Worm (Caenorhabditis elegans) whole organism, late embryonic: ENCODE results near the gene C31E10.11.

Source experiments
- C38D4.7 ChIP-seq: fragments of 200-800 bp; sonication (Bioruptor generic); optimal IDR thresholded peaks from 2 replicates; lab custom pipeline; 2018; ENCODE audit warnings: mild to moderate bottlenecking, missing genetic modification characterization, moderate library complexity, missing compliant biosample characterization
- T23F11.4 ChIP-seq: fragments of 200-800 bp; sonication (Bioruptor generic); optimal IDR thresholded peaks from 2 replicates; lab custom pipeline; 2018; ENCODE audit warnings: mild to moderate bottlenecking, missing genetic modification characterization, missing compliant biosample characterization
- ahr-1 ChIP-seq: sonication (generic microtip); optimal IDR thresholded peaks from 2 replicates; lab custom pipeline; 2016; ENCODE audit warnings: missing genetic modification characterization, missing compliant biosample characterization
- ama-1 ChIP-seq: fragments of 150-350 bp; optimal IDR thresholded peaks from 2 replicates; lab custom pipeline; 2014
- ceh-24 ChIP-seq: sonication (generic microtip); optimal IDR thresholded peaks from 2 replicates; lab custom pipeline; 2016; ENCODE audit warnings: mild to moderate bottlenecking, missing genetic modification characterization, missing compliant biosample characterization
- dmd-4 ChIP-seq: sonication (generic microtip); optimal IDR thresholded peaks from 2 replicates; lab custom pipeline; 2016; ENCODE audit warnings: borderline replicate concordance, missing genetic modification characterization, missing compliant biosample characterization
- fax-1 ChIP-seq: sonication (generic microtip); optimal IDR thresholded peaks from 2 replicates; lab custom pipeline; 2016; ENCODE audit warnings: missing genotype, missing genetic modification characterization, missing compliant biosample characterization
- fkh-10 ChIP-seq: fragments of 150-350 bp; optimal IDR thresholded peaks from 2 replicates; lab custom pipeline; 2014; ENCODE audit warnings: missing biosample characterization, missing genetic modification reagents, missing genetic modification characterization
- fkh-6 ChIP-seq: sonication (generic microtip); optimal IDR thresholded peaks from 2 replicates; lab custom pipeline; 2016; ENCODE audit warnings: missing genetic modification characterization, missing compliant biosample characterization
- gmeb-2 ChIP-seq: sonication (generic microtip); optimal IDR thresholded peaks from 2 replicates; lab custom pipeline; 2016; ENCODE audit warnings: missing genetic modification characterization, inconsistent platforms, missing compliant biosample characterization
- hlh-30 ChIP-seq: sonication (generic microtip); optimal IDR thresholded peaks from 2 replicates; lab custom pipeline; 2017; ENCODE audit warnings: antibody characterized with exemption, missing genetic modification characterization, missing compliant biosample characterization; ENCODE audit not compliant: insufficient read depth
- hlh-8 ChIP-seq: sonication (generic microtip); optimal IDR thresholded peaks from 2 replicates; lab custom pipeline; 2016; ENCODE audit warnings: missing genotype, missing genetic modification characterization, missing compliant biosample characterization
- lim-6 ChIP-seq: sonication (generic microtip); optimal IDR thresholded peaks from 2 replicates; lab custom pipeline; 2016; ENCODE audit warnings: missing genetic modification characterization, missing compliant biosample characterization
- lin-11 ChIP-seq: fragments of 200-800 bp; sonication (Bioruptor generic); optimal IDR thresholded peaks from 2 replicates; lab custom pipeline; 2018; ENCODE audit warnings: mild to moderate bottlenecking, missing genetic modification characterization, missing compliant biosample characterization
- nfya-1 ChIP-seq: sonication (generic microtip); optimal IDR thresholded peaks from 2 replicates; lab custom pipeline; 2017; ENCODE audit warnings: missing genetic modification characterization, mild to moderate bottlenecking, missing compliant biosample characterization, antibody characterized with exemption, moderate library complexity
- nhr-11 ChIP-seq: fragments of 150-350 bp; optimal IDR thresholded peaks from 2 replicates; lab custom pipeline; 2014; ENCODE audit warnings: missing biosample characterization, missing genetic modification characterization
- nhr-232 ChIP-seq: sonication (generic microtip); optimal IDR thresholded peaks from 2 replicates; lab custom pipeline; 2016; ENCODE audit warnings: missing genetic modification characterization, missing compliant biosample characterization
- npax-4 ChIP-seq: sonication (generic microtip); optimal IDR thresholded peaks from 2 replicates; lab custom pipeline; 2016; ENCODE audit warnings: missing genetic modification characterization, missing compliant biosample characterization
- pag-3 ChIP-seq: sonication (generic microtip); optimal IDR thresholded peaks from 2 replicates; lab custom pipeline; 2016; ENCODE audit warnings: missing compliant biosample characterization, missing genetic modification characterization, borderline replicate concordance
- pax-1 ChIP-seq: fragments of 150-350 bp; optimal IDR thresholded peaks from 2 replicates; lab custom pipeline; 2014; ENCODE audit warnings: missing biosample characterization, missing genetic modification characterization
- pha-2 ChIP-seq: sonication (generic microtip); optimal IDR thresholded peaks from 2 replicates; lab custom pipeline; 2017; ENCODE audit warnings: mild to moderate bottlenecking, missing genetic modification characterization, missing compliant biosample characterization
- pha-4 ChIP-seq: fragments of 150-350 bp; optimal IDR thresholded peaks from 2 replicates; lab custom pipeline; 2018; ENCODE audit warnings: missing biosample characterization, missing genetic modification reagents, missing genetic modification characterization
- pqm-1 ChIP-seq: sonication (generic microtip); optimal IDR thresholded peaks from 2 replicates; lab custom pipeline; 2016; ENCODE audit warnings: missing genetic modification characterization, missing compliant biosample characterization
- ref-2 ChIP-seq: sonication (generic microtip); optimal IDR thresholded peaks from 2 replicates; lab custom pipeline; 2016; ENCODE audit warnings: missing genetic modification characterization, missing compliant biosample characterization
- rnt-1 ChIP-seq: sonication (generic microtip); optimal IDR thresholded peaks from 2 replicates; lab custom pipeline; 2016; ENCODE audit warnings: missing genetic modification characterization, missing compliant biosample characterization
- sox-4 ChIP-seq: sonication (generic microtip); optimal IDR thresholded peaks from 2 replicates; lab custom pipeline; 2017; ENCODE audit warnings: mild to moderate bottlenecking, missing genetic modification characterization, inconsistent platforms, missing compliant biosample characterization
- syd-9 ChIP-seq: sonication (generic microtip); optimal IDR thresholded peaks from 2 replicates; lab custom pipeline; 2016; ENCODE audit warnings: mild to moderate bottlenecking, missing genetic modification characterization, moderate library complexity, missing compliant biosample characterization
- tbx-2 ChIP-seq: sonication (generic microtip); optimal IDR thresholded peaks from 2 replicates; lab custom pipeline; 2016; ENCODE audit warnings: missing genetic modification characterization, missing compliant biosample characterization
- unc-3 ChIP-seq, 2 experiments: fragments of 200-800 bp in 1 of 2; sonication (Bioruptor generic) in 1 of 2; sonication (generic microtip) in 1 of 2; conservative IDR thresholded peaks in 1 of 2; optimal IDR thresholded peaks in 1 of 2; 2 replicates each; pipeline versions ENCODE4 v1.3.6 to Lab custom; 2016 to 2022; ENCODE audit warnings: missing compliant biosample characterization in 2 of 2, missing genetic modification characterization in 2 of 2, missing genetic modification reagents in 1 of 2
- unc-42 ChIP-seq: sonication (generic microtip); optimal IDR thresholded peaks from 2 replicates; lab custom pipeline; 2016; ENCODE audit warnings: missing genotype, missing genetic modification characterization, missing compliant biosample characterization
- unc-55 ChIP-seq: sonication (generic microtip); optimal IDR thresholded peaks from 2 replicates; lab custom pipeline; 2017; ENCODE audit warnings: missing biosample characterization, missing genetic modification reagents, missing genetic modification characterization

Gene C31E10.11

ce11 chrX:13990680-13991079 is at the start of gene C31E10.11:
C31E10.11 (minus strand) TSS chrX:13990780.
- TF ChIP-seq ref-2 (tag; lab: Kevin White, UChicago) (no peak), lin-11 (tag; lab: Kevin White, UChicago) (no peak)

DNA sequence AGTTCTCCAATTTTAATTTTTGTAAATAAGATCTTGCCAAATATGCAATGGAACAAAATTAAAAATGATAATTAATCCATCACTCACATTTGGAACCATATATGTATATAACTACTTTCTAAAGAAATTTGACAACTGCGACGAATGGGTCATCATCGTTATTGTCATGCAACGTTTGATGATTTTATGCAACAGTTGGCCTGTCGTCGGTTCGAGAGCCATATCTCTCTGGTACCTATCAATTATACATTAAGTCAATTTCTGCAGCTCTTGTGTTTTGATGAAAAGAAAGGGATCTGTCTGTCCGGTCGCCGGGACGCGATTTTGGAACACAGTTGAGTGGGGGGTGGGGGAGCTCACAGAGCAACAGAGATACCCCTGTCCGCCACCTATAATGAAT is 48.7 kb upstream of the C31E10.11 start:
- peak; percentile 1 for TF ChIP-seq nfya-1
- no peak for TF ChIP-seq fax-1
- TF ChIP-seq unc-55 (GFP tag; lab: Kevin White, UChicago), result peak; percentile 31
- TF ChIP-seq, all 69 proteins: peak for 2

- no peak for TF ChIP-seq pqm-1 (tag; lab: Kevin White, UChicago)
- TF ChIP-seq ceh-24 (tag; lab: Kevin White, UChicago), result no peak
- no peak for TF ChIP-seq pax-1 (tag; lab: Kevin White, UChicago)
- no peak for TF ChIP-seq hlh-30 (tag; lab: Kevin White, UChicago)
- TF ChIP-seq ama-1 (lab: Kevin White, UChicago), result no peak
- TF ChIP-seq C38D4.7 (GFP tag; lab: Kevin White, UChicago), result no peak
- TF ChIP-seq ref-2 (tag; lab: Kevin White, UChicago), result no peak
- TF ChIP-seq nhr-11 (tag; lab: Kevin White, UChicago), result no peak
- no peak for TF ChIP-seq nhr-232
- TF ChIP-seq rnt-1 (tag; lab: Kevin White, UChicago), result no peak
- TF ChIP-seq lin-11 (tag; lab: Kevin White, UChicago), result no peak
- no peak for TF ChIP-seq pha-4 (tag; lab: Kevin White, UChicago)
- no peak for TF ChIP-seq T23F11.4
- TF ChIP-seq ahr-1 (tag; lab: Kevin White, UChicago), result no peak
- no peak for TF ChIP-seq fkh-10 (GFP tag; lab: Kevin White, UChicago)
- TF ChIP-seq hlh-8, result no peak
- TF ChIP-seq pha-2 (tag; lab: Kevin White, UChicago), result no peak
Measured at ce11 chrX:14033494-14033893, 42.9 kb upstream of the C31E10.11 start, which contains the start of gene arrd-25. arrd-25 (plus strand) TSS chrX:14033794.

ce11 chrX:14030524-14030923 is 39.9 kb upstream of the C31E10.11 start:
- no peak for TF ChIP-seq lin-11 (tag; lab: Kevin White, UChicago)
- no peak for TF ChIP-seq nfya-1
- TF ChIP-seq fkh-10 (GFP tag; lab: Kevin White, UChicago), result no peak
- TF ChIP-seq nhr-11 (tag; lab: Kevin White, UChicago), result no peak
- TF ChIP-seq gmeb-2 (tag; lab: Kevin White, UChicago), result no peak
- TF ChIP-seq tbx-2 (tag; lab: Kevin White, UChicago), result no peak

DNA sequence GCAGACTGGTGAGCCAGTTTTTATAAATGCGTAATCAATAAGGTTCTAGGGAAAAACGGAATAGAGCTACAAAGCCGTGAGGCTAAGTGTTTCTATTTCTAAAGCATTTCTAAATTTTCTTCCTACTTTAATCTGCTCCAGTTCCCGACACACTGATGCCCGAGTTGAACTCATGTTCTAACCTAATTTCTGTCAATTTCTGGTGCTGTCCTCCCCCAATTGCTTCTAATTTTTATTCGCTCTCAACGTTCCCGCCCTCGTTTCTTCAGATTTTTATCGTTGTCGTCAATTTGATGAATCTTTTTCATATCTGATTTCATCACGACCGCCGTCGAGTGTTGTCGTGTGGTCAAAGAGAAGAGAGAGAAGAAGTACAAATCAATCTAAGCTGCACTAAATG is 39.3 kb upstream of the C31E10.11 start:
- TF ChIP-seq unc-42 (tag; lab: Kevin White, UChicago) (peak; percentile 64), pha-4 (tag; lab: Kevin White, UChicago) (no peak)

DNA sequence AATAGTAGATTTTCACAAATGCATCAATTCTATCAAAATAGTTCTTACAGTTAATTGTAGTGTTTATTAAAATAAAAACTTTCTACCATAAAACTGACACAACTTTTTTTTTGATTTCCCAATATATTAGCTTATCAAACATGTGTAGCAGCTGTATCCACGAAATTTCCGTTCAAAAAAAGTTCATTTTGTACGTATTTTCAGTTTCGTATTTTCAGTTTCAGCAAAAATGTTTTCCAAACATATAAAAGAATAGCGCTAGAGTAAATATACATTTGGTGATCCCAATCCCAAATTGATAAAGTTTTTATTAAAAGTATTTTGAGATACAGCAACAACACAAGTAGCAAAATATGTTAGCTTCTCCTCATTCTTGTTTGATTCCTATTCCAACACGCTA is 38.8 kb upstream of the C31E10.11 start:
- TF ChIP-seq pag-3 (tag; lab: Kevin White, UChicago) (no peak), T23F11.4 (no peak), fkh-6 (tag; lab: Kevin White, UChicago) (no peak), nhr-11 (tag; lab: Kevin White, UChicago) (no peak), dmd-4 (tag; lab: Kevin White, UChicago) (no peak), fax-1 (no peak), unc-3 (GFP tag; conservative IDR thresholded peaks at IDR 0.05; lab: Robert Waterston, UW) (no peak), unc-3 (tag; optimal IDR thresholded peaks at IDR 0.05; lab: Kevin White, UChicago) (no peak), ahr-1 (tag; lab: Kevin White, UChicago) (no peak), lim-6 (tag; lab: Kevin White, UChicago) (no peak), syd-9 (no peak), sox-4 (tag; lab: Kevin White, UChicago) (no peak), pha-4 (tag; lab: Kevin White, UChicago) (no peak), ceh-24 (tag; lab: Kevin White, UChicago) (no peak), gmeb-2 (tag; lab: Kevin White, UChicago) (no peak), npax-4 (tag; lab: Kevin White, UChicago) (no peak)
